Worm (Caenorhabditis elegans): Measurements from ENCODE around the gene tasp-1.
A peak's percentile ranks its signal among the peaks of the same experiment; 100 is the strongest.

tasp-1 gene

ce11 chrIII:10739902-10740301, 19.2 kb upstream of the tasp-1 start (continued):
- TF ChIP-seq zfp-3 (GFP tag; conservative IDR thresholded peaks at IDR 0.05): 0 out of 2 replicates have a peak, but pooled peaks have one; percentile 49
- TF ChIP-seq egl-27 (tag; optimal IDR thresholded peaks at IDR 0.05): no peak
- no peak for TF ChIP-seq lin-13 (GFP tag; optimal IDR thresholded peaks at IDR 0.05)
- TF ChIP-seq fkh-10 (GFP tag; optimal IDR thresholded peaks at IDR 0.05): no peak
- peak; percentile 97 for TF ChIP-seq aha-1 (tag)
- TF ChIP-seq dpl-1 (GFP tag; optimal IDR thresholded peaks at IDR 0.05): peak; percentile 60
- TF ChIP-seq gei-8 (GFP tag; optimal IDR thresholded peaks at IDR 0.05): no peak
- TF ChIP-seq F26F4.8 (GFP tag; conservative IDR thresholded peaks at IDR 0.05): no peak
- no peak for TF ChIP-seq nhr-25 (tag; optimal IDR thresholded peaks at IDR 0.05; ENCODE audit: borderline replicate concordance, insufficient read depth)
- no peak for TF ChIP-seq madf-5 (GFP tag; IDR thresholded peaks at IDR 0.05)
- TF ChIP-seq zip-2 (tag; optimal IDR thresholded peaks at IDR 0.05): no peak
- no peak for TF ChIP-seq F10B5.3 (tag; optimal IDR thresholded peaks at IDR 0.05)
- TF ChIP-seq arid-1 (GFP tag; conservative IDR thresholded peaks at IDR 0.05): 0 out of 2 replicates have a peak, but pooled peaks have one; percentile 22
- TF ChIP-seq ceh-28 (tag; optimal IDR thresholded peaks at IDR 0.05): no peak
- no peak for TF ChIP-seq lin-29 (GFP tag; IDR thresholded peaks at IDR 0.05)
- no peak for TF ChIP-seq lin-1 (GFP tag; IDR thresholded peaks at IDR 0.05)
- peak; percentile 26; the same call in 1 of the 2 replicates for TF ChIP-seq T26A8.4 (GFP tag; IDR thresholded peaks at IDR 0.05)
- TF ChIP-seq pha-4 (GFP tag; IDR thresholded peaks at IDR 0.05): no peak
- TF ChIP-seq pha-4 (tag; optimal IDR thresholded peaks at IDR 0.05): no peak
- no peak for TF ChIP-seq cey-2 (tag; optimal IDR thresholded peaks at IDR 0.05; ENCODE audit: borderline replicate concordance, insufficient read depth)
- TF ChIP-seq rbr-2 (tag; optimal IDR thresholded peaks at IDR 0.05): peak; percentile 61
- no peak for TF ChIP-seq nhr-76 (tag; optimal IDR thresholded peaks at IDR 0.05)
- TF ChIP-seq nhr-102 (tag; optimal IDR thresholded peaks at IDR 0.05): peak; percentile 23
- TF ChIP-seq lsy-2 (tag; optimal IDR thresholded peaks at IDR 0.05): peak in 1 of 2 experiments; percentile 72
- TF ChIP-seq skn-1 (tag; optimal IDR thresholded peaks at IDR 0.05): no peak
- TF ChIP-seq mdt-29 (GFP tag; IDR thresholded peaks at IDR 0.05): no peak
- no peak for TF ChIP-seq nhr-42 (GFP tag; IDR thresholded peaks at IDR 0.05)
- no peak for TF ChIP-seq set-16 (GFP tag; IDR thresholded peaks at IDR 0.05)
- TF ChIP-seq Y75B8A.6 (GFP tag; IDR thresholded peaks at IDR 0.05): no peak
- TF ChIP-seq F37D6.2 (tag; optimal IDR thresholded peaks at IDR 0.05): no peak
- no peak for TF ChIP-seq jun-1 (tag; optimal IDR thresholded peaks at IDR 0.05)
- peak in 1 of 2 experiments; percentile 88 for TF ChIP-seq unc-62 (GFP tag; optimal IDR thresholded peaks at IDR 0.05 in 1 of 2)
- no peak for TF ChIP-seq unc-62 (tag; optimal IDR thresholded peaks at IDR 0.05)
- TF ChIP-seq snpc-4 (tag; optimal IDR thresholded peaks at IDR 0.05): no peak
- no peak for TF ChIP-seq D1046.2 (GFP tag; IDR thresholded peaks at IDR 0.05)
- no peak for TF ChIP-seq attf-4 (tag; optimal IDR thresholded peaks at IDR 0.05)
- TF ChIP-seq aly-2 (tag; optimal IDR thresholded peaks at IDR 0.05): no peak
- TF ChIP-seq mdl-1 (tag; optimal IDR thresholded peaks at IDR 0.05): peak in 1 of 2 experiments; percentile 8
- TF ChIP-seq php-3 (GFP tag; IDR thresholded peaks at IDR 0.05): no peak
- no peak for TF ChIP-seq madf-9 (GFP tag; conservative IDR thresholded peaks at IDR 0.05)
- no peak for TF ChIP-seq ceh-62 (tag; optimal IDR thresholded peaks at IDR 0.05)
- TF ChIP-seq snpc-1.2 (GFP tag; IDR thresholded peaks at IDR 0.05): no peak
- no peak for TF ChIP-seq ceh-20 (GFP tag; IDR thresholded peaks at IDR 0.05)
- TF ChIP-seq hlh-11 (tag; optimal IDR thresholded peaks at IDR 0.05): peak; percentile 71
- TF ChIP-seq nhr-77 (tag; optimal IDR thresholded peaks at IDR 0.05): no peak
- no peak for TF ChIP-seq F49E8.2 (tag; optimal IDR thresholded peaks at IDR 0.05; ENCODE audit: borderline replicate concordance)
- 0 out of 2 replicates have a peak, but pooled peaks have one; percentile 14 for TF ChIP-seq dmd-6 (GFP tag; IDR thresholded peaks at IDR 0.05)
- TF ChIP-seq nhr-48 (tag; optimal IDR thresholded peaks at IDR 0.05): peak; percentile 7
- no peak for TF ChIP-seq daf-16 (GFP tag; optimal IDR thresholded peaks at IDR 0.05)
- peak; percentile 4 for TF ChIP-seq daf-16 (tag; optimal IDR thresholded peaks at IDR 0.05)
- 0 out of 2 replicates have a peak, but pooled peaks have one; percentile 12 for TF ChIP-seq ctbp-1 (GFP tag; IDR thresholded peaks at IDR 0.05)
- no peak for TF ChIP-seq nhr-10 (tag; optimal IDR thresholded peaks at IDR 0.05)
- no peak for TF ChIP-seq ztf-11 (tag; optimal IDR thresholded peaks at IDR 0.05)
